Worm (Caenorhabditis elegans) whole organism, L4/young adult: ENCODE results near the gene Y15E3A.3.

Source experiments
- W03F9.2 ChIP-seq: fragments of 150-350 bp; optimal IDR thresholded peaks from 2 replicates; lab custom pipeline; 2014; ENCODE audit warnings: missing biosample characterization, missing genetic modification characterization
- dao-5 ChIP-seq: sonication (generic microtip); optimal IDR thresholded peaks from 2 replicates; lab custom pipeline; 2016; ENCODE audit warnings: missing genotype, missing genetic modification characterization, moderate library complexity, missing compliant biosample characterization
- him-1 ChIP-seq: sonication (generic microtip); optimal IDR thresholded peaks from 2 replicates; lab custom pipeline; 2016; ENCODE audit warnings: missing genotype, missing genetic modification reagents, missing genetic modification characterization, missing compliant biosample characterization

DNA sequence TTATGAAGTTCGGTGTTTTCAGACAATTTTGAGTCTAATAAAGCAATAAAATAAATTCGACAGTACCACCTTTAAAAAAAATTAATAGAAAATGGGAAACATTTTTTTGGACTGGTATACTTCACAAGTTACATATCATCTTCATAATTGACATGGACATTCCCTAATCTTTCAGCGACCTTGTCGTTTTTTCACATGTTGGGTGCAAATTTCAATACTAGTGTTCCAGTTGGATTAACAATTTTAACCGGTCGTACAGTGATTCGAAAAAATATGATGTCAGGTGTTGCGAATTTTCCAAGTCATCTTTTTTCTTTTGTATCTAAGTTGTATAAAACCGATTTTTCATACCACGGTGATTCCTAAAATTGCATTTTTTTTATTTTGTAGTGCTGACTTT, 2.7 kb upstream of the Y15E3A.3 start:
- TF ChIP-seq dao-5 (tag; lab: Kevin White, UChicago) = no peak
- TF ChIP-seq him-1 = no peak
- no peak for TF ChIP-seq W03F9.2
